Worm (Caenorhabditis elegans): Measurements from ENCODE around the gene str-115.
"Not testable (repeated sequence)": the region's sequence is repeated elsewhere in the genome, so short reads cannot be mapped to it uniquely, and the experiment has no call there.

DNA sequence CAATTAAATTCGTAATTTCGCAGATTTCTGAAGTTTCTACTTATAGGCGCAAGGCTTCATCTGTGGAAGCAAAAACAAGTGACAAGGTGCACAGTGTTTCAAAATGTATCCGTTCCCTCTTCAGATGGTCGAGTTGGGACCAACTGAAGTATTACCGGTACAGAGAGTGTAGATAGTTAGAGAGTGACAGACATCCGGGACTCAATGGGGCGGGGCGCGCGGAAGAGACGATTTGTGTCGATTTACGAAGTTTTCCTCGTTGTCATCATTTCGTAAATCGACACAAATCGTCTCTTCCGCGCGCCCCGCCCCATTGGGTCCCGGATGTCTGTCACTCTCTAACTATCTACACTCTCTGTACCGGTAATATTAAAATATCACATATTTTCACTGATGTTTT, 17.2 kb downstream of the str-115 start, which contains the start of gene C03E10.3:
- TF ChIP-seq nhr-120 (GFP tag; IDR thresholded peaks at IDR 0.05); snpc-3.4 (tag; optimal IDR thresholded peaks at IDR 0.05); F57C9.4 (tag; optimal IDR thresholded peaks at IDR 0.05); hrde-1 (tag; optimal IDR thresholded peaks at IDR 0.05; ENCODE audit: borderline replicate concordance); akir-1 (GFP tag; optimal IDR thresholded peaks at IDR 0.05): not testable (repeated sequence)

Measured in whole organism, young adult.